Worm (Caenorhabditis elegans) whole organism, L2 larva: ENCODE results near the gene Y2H9A.6.
A peak's percentile ranks its signal among the peaks of the same experiment; 100 is the strongest.

Experiments
- C34F6.9 ChIP-seq: fragments of 150-350 bp; optimal IDR thresholded peaks from 2 replicates; lab custom pipeline; 2014; ENCODE audit warnings: missing biosample characterization, missing genetic modification characterization
- F13H6.1 ChIP-seq: sonication (generic microtip); optimal IDR thresholded peaks from 2 replicates; lab custom pipeline; 2016; ENCODE audit warnings: missing genetic modification characterization, missing compliant biosample characterization
- Y55F3AM.14 ChIP-seq: fragments of 200-800 bp; sonication (Bioruptor generic); optimal IDR thresholded peaks from 2 replicates; lab custom pipeline; 2018; ENCODE audit warnings: mild to moderate bottlenecking, missing genetic modification characterization, missing compliant biosample characterization
- ZK546.5 ChIP-seq: sonication (generic microtip); optimal IDR thresholded peaks from 2 replicates; lab custom pipeline; 2017; ENCODE audit warnings: missing biosample characterization, missing genetic modification characterization
- alr-1 ChIP-seq: fragments of 150-350 bp; optimal IDR thresholded peaks from 2 replicates; lab custom pipeline; 2014; ENCODE audit warnings: missing biosample characterization, missing genetic modification characterization
- ama-1 ChIP-seq: fragments of 150-350 bp; optimal IDR thresholded peaks from 2 replicates; lab custom pipeline; 2018; ENCODE audit warnings: inconsistent platforms
- blmp-1 ChIP-seq: sonication (generic microtip); optimal IDR thresholded peaks from 2 replicates; lab custom pipeline; 2017; ENCODE audit warnings: missing genetic modification characterization, mild to moderate bottlenecking, missing compliant biosample characterization, antibody characterized with exemption, moderate library complexity; ENCODE audit not compliant: insufficient read depth
- ceh-82 ChIP-seq: fragments of 150-350 bp; optimal IDR thresholded peaks from 2 replicates; lab custom pipeline; 2014; ENCODE audit warnings: missing biosample characterization, missing genetic modification characterization
- crh-2 ChIP-seq: sonication (generic microtip); optimal IDR thresholded peaks from 2 replicates; lab custom pipeline; 2017; ENCODE audit warnings: missing biosample characterization, missing genetic modification characterization
- dmd-4 ChIP-seq: sonication (generic microtip); optimal IDR thresholded peaks from 2 replicates; lab custom pipeline; 2017; ENCODE audit warnings: missing biosample characterization, missing genetic modification characterization
- egl-27 ChIP-seq: sonication (generic microtip); optimal IDR thresholded peaks from 3 replicates; lab custom pipeline; 2017; ENCODE audit warnings: missing biosample characterization, missing genetic modification reagents, missing genetic modification characterization
- elt-1 ChIP-seq: fragments of 150-350 bp; optimal IDR thresholded peaks from 2 replicates; lab custom pipeline; 2014; ENCODE audit warnings: missing biosample characterization, missing genetic modification characterization
- fos-1 ChIP-seq: fragments of 150-350 bp; optimal IDR thresholded peaks from 2 replicates; lab custom pipeline; 2014; ENCODE audit warnings: missing biosample characterization, missing genetic modification characterization
- gmeb-1 ChIP-seq: fragments of 150-350 bp; optimal IDR thresholded peaks from 2 replicates; lab custom pipeline; 2014; ENCODE audit warnings: missing biosample characterization, missing genetic modification characterization
- lin-11 ChIP-seq: fragments of 150-350 bp; sonication (generic microtip); optimal IDR thresholded peaks from 2 replicates; lab custom pipeline; 2014; ENCODE audit warnings: missing biosample characterization, missing genetic modification characterization, inconsistent platforms, mixed read lengths
- lin-13 ChIP-seq: fragments of 150-350 bp; optimal IDR thresholded peaks from 2 replicates; lab custom pipeline; 2014; ENCODE audit warnings: missing biosample characterization, missing genetic modification reagents, missing genetic modification characterization
- lin-39 ChIP-seq: fragments of 150-350 bp; optimal IDR thresholded peaks from 2 replicates; lab custom pipeline; 2014; ENCODE audit warnings: missing biosample characterization, missing genetic modification reagents, missing genetic modification characterization
- lsy-2 ChIP-seq, 2 experiments: fragments of 150-350 bp in 1 of 2; sonication (generic microtip) in 1 of 2; optimal IDR thresholded peaks; 2 replicates each; lab custom pipeline; 2014 to 2017; ENCODE audit warnings: missing biosample characterization in 2 of 2, missing genetic modification characterization in 2 of 2
- mab-5 ChIP-seq: fragments of 150-350 bp; optimal IDR thresholded peaks from 2 replicates; lab custom pipeline; 2014; ENCODE audit warnings: missing biosample characterization, missing genetic modification characterization
- mdl-1 ChIP-seq, 2 experiments: fragments of 150-350 bp in 1 of 2; sonication (generic microtip) in 1 of 2; optimal IDR thresholded peaks; 2 replicates each; lab custom pipeline; 2017; ENCODE audit warnings: missing biosample characterization in 2 of 2, missing genetic modification characterization in 2 of 2
- nhr-10 ChIP-seq: sonication (generic microtip); optimal IDR thresholded peaks from 2 replicates; lab custom pipeline; 2017; ENCODE audit warnings: missing biosample characterization, missing genetic modification characterization
- nhr-11 ChIP-seq: fragments of 150-350 bp; optimal IDR thresholded peaks from 2 replicates; lab custom pipeline; 2014; ENCODE audit warnings: missing biosample characterization, missing genetic modification characterization
- nhr-129 ChIP-seq: fragments of 150-350 bp; optimal IDR thresholded peaks from 2 replicates; lab custom pipeline; 2014; ENCODE audit warnings: missing biosample characterization, missing genetic modification characterization
- nhr-21 ChIP-seq: fragments of 150-350 bp; optimal IDR thresholded peaks from 2 replicates; lab custom pipeline; 2014; ENCODE audit warnings: missing biosample characterization, missing genetic modification characterization
- nhr-237 ChIP-seq: fragments of 150-350 bp; optimal IDR thresholded peaks from 2 replicates; lab custom pipeline; 2014; ENCODE audit warnings: missing biosample characterization, missing genetic modification characterization
- nhr-25 ChIP-seq: fragments of 150-350 bp; sonication (generic microtip); optimal IDR thresholded peaks from 3 replicates; lab custom pipeline; 2014; ENCODE audit warnings: missing biosample characterization, missing genetic modification characterization
- nhr-6 ChIP-seq: fragments of 150-350 bp; optimal IDR thresholded peaks from 2 replicates; lab custom pipeline; 2014; ENCODE audit warnings: missing biosample characterization, missing genetic modification characterization
- peb-1 ChIP-seq: fragments of 150-350 bp; optimal IDR thresholded peaks from 2 replicates; lab custom pipeline; 2014; ENCODE audit warnings: missing biosample characterization, missing genetic modification characterization
- sem-4 ChIP-seq: fragments of 150-350 bp; optimal IDR thresholded peaks from 2 replicates; lab custom pipeline; 2014; ENCODE audit warnings: missing biosample characterization, missing genetic modification reagents, missing genetic modification characterization
- skn-1 ChIP-seq: sonication (generic microtip); optimal IDR thresholded peaks from 2 replicates; lab custom pipeline; 2017; ENCODE audit warnings: missing biosample characterization, missing genetic modification characterization
- sma-3 ChIP-seq: sonication (generic microtip); optimal IDR thresholded peaks from 2 replicates; lab custom pipeline; 2016; ENCODE audit warnings: missing genetic modification reagents, missing genetic modification characterization, missing compliant biosample characterization
- sma-9 ChIP-seq, 2 experiments: fragments of 150-350 bp in 1 of 2; sonication (generic microtip) in 1 of 2; optimal IDR thresholded peaks; 2 replicates each; lab custom pipeline; 2014 to 2016; ENCODE audit warnings: missing genetic modification characterization in 2 of 2, mild to moderate bottlenecking in 1 of 2, missing biosample characterization in 1 of 2, missing compliant biosample characterization in 1 of 2, missing genetic modification reagents in 1 of 2, moderate library complexity in 1 of 2
- snpc-4 ChIP-seq: fragments of 150-350 bp; optimal IDR thresholded peaks from 2 replicates; lab custom pipeline; 2014; ENCODE audit warnings: missing biosample characterization, missing genetic modification characterization
- unc-39 ChIP-seq: fragments of 150-350 bp; optimal IDR thresholded peaks from 2 replicates; lab custom pipeline; 2014; ENCODE audit warnings: missing biosample characterization, missing genetic modification characterization
- unc-55 ChIP-seq: fragments of 150-350 bp; sonication (generic microtip); optimal IDR thresholded peaks from 3 replicates; lab custom pipeline; 2014; ENCODE audit warnings: missing biosample characterization, missing genetic modification reagents, missing genetic modification characterization
- zag-1 ChIP-seq: fragments of 150-350 bp; optimal IDR thresholded peaks from 2 replicates; lab custom pipeline; 2014; ENCODE audit warnings: missing biosample characterization, missing genetic modification characterization
- ztf-4 ChIP-seq: fragments of 150-350 bp; optimal IDR thresholded peaks from 2 replicates; lab custom pipeline; 2014; ENCODE audit warnings: missing biosample characterization, missing genetic modification characterization

Y2H9A.6 gene

ce11 chrV:13462974-13463373 lies 19.3 kb downstream of the Y2H9A.6 start, which contains the start of gene frm-10 (continued):
- TF ChIP-seq F13H6.1 (tag; lab: Kevin White, UChicago) (peak; percentile 59), ceh-82 (tag; lab: Kevin White, UChicago) (no peak), peb-1 (tag; lab: Kevin White, UChicago) (no peak), lin-39 (tag; lab: Kevin White, UChicago) (no peak), ZK546.5 (tag; lab: Kevin White, UChicago) (no peak), unc-55 (GFP tag; lab: Kevin White, UChicago) (peak; percentile 80), nhr-6 (tag; lab: Kevin White, UChicago) (no peak), fos-1 (tag; lab: Kevin White, UChicago) (peak; percentile 93), sma-9 (GFP tag; optimal IDR thresholded peaks at IDR 0.05; lab: Kevin White, UChicago) (peak; percentile 65), sma-9 (tag; optimal IDR thresholded peaks at IDR 0.05; lab: Kevin White, UChicago) (no peak), unc-39 (tag; lab: Kevin White, UChicago) (no peak), nhr-10 (peak; percentile 14)

DNA sequence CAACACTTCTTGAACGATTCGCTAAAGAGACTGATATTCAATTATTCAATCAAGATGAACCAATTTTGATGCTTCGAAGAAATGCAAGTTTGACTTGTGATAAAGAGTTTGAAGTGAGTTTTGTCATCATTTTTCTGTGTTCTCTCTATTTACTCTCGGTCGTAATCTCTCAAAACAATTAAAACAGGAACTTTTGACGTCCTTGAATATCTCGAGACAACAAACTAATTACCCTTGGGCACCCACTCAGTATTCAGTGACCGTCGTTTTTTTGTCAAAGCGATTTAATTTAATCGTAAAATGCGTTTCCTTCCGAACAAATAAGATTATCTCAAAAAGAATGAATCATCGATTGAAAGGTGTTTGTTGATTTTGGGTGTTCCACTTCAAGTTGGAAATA lies 20.5 kb downstream of the Y2H9A.6 start:
- no peak for TF ChIP-seq C34F6.9 (tag; lab: Kevin White, UChicago)
- peak; percentile 3 for TF ChIP-seq sma-9 (GFP tag; optimal IDR thresholded peaks at IDR 0.05; lab: Kevin White, UChicago)
- no peak for TF ChIP-seq sma-9 (tag; optimal IDR thresholded peaks at IDR 0.05; lab: Kevin White, UChicago)
- TF ChIP-seq sma-3 (GFP tag; lab: Kevin White, UChicago): peak; percentile 24
- TF ChIP-seq ztf-4 (tag; lab: Kevin White, UChicago): peak; percentile 1
- TF ChIP-seq crh-2 (tag; lab: Kevin White, UChicago): peak; percentile 1
- TF ChIP-seq skn-1 (tag; lab: Kevin White, UChicago): peak; percentile 69
- peak; percentile 34 for TF ChIP-seq ama-1
- TF ChIP-seq mdl-1 (tag; optimal IDR thresholded peaks at IDR 0.05; lab: Kevin White, UChicago): no peak
- peak; percentile 69 for TF ChIP-seq nhr-25

- TF ChIP-seq sma-3 (GFP tag; lab: Kevin White, UChicago) (peak; percentile 91), C34F6.9 (tag; lab: Kevin White, UChicago) (peak; percentile 92), unc-55 (GFP tag; lab: Kevin White, UChicago) (peak; percentile 86), zag-1 (tag; lab: Kevin White, UChicago) (no peak), elt-1 (no peak), snpc-4 (tag; lab: Kevin White, UChicago) (peak; percentile 53), ama-1 (peak; percentile 9), alr-1 (tag; lab: Kevin White, UChicago) (no peak), fos-1 (tag; lab: Kevin White, UChicago) (peak; percentile 56), egl-27 (peak; percentile 85), sem-4 (peak; percentile 63), nhr-237 (tag; lab: Kevin White, UChicago) (no peak), nhr-129 (tag; lab: Kevin White, UChicago) (peak; percentile 31), dmd-4 (tag; lab: Kevin White, UChicago) (no peak), ZK546.5 (tag; lab: Kevin White, UChicago) (no peak), lin-13 (peak; percentile 73), crh-2 (tag; lab: Kevin White, UChicago) (peak; percentile 84), nhr-21 (tag; lab: Kevin White, UChicago) (peak; percentile 78), mab-5 (tag; lab: Kevin White, UChicago) (peak; percentile 54), Y55F3AM.14 (GFP tag; lab: Kevin White, UChicago) (peak; percentile 51), lsy-2 (tag; optimal IDR thresholded peaks at IDR 0.05; lab: Kevin White, UChicago) (peak; percentile 72 to 89), gmeb-1 (tag; lab: Kevin White, UChicago) (peak; percentile 79), F13H6.1 (tag; lab: Kevin White, UChicago) (peak; percentile 86), nhr-11 (tag; lab: Kevin White, UChicago) (no peak), lin-11 (tag; lab: Kevin White, UChicago) (peak; percentile 22), blmp-1 (peak; percentile 38), mdl-1 (tag; optimal IDR thresholded peaks at IDR 0.05; lab: Kevin White, UChicago) (peak; percentile 62 to 91), sma-9 (GFP tag; optimal IDR thresholded peaks at IDR 0.05; lab: Kevin White, UChicago) (peak; percentile 94), sma-9 (tag; optimal IDR thresholded peaks at IDR 0.05; lab: Kevin White, UChicago) (no peak), ztf-4 (tag; lab: Kevin White, UChicago) (peak; percentile 44)
Measured at ce11 chrV:13468190-13468765, 24.6 kb downstream of the Y2H9A.6 start, which contains the start of the genes F25H9.6 and F25H9.7. TSS of gene F25H9.6 (minus strand) at chrV:13468361. TSS of gene F25H9.7 (plus strand) at chrV:13468376.
